Fruit fly (Drosophila melanogaster) S2 (cell line): ENCODE data around the gene danr.

Experiments used
- CG8478 ChIP-seq: fragments of >200 bp; optimal IDR thresholded peaks from 2 replicates; lab custom pipeline; 2018
- CTCF ChIP-seq, 2 experiments: fragments of >200 bp; optimal IDR thresholded peaks; 2 replicates each; lab custom pipeline; 2018

DNA sequence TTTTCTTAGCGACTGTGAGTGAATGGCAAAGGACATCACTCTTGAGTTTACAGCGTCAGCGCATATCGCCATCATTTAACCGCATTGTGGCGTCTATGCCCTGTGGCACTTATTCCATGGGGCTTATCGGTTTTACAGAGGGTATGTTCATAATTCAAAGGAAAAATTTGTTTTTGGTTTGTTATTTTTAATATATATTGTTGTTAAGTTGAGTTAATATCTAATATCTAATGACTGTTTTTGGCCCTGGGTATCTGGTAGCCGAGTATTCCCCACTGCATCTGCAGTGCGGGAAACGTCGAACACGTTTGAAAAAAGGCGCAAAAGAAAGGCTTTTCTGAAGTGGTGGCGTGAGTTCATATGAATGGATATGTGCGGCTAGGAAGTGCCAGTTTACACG, 40.6 kb downstream of the danr start:
- TF ChIP-seq CTCF (optimal IDR thresholded peaks at IDR 0.05; lab: Kevin White, UChicago): no peak
- no peak for TF ChIP-seq CG8478
